Fruit fly (Drosophila melanogaster) whole organism, embryonic: ENCODE results near the gene CG11698.

Experiments used
- Bgb ChIP-seq: fragments of 200-800 bp; sonication (Bioruptor generic); IDR thresholded peaks from 2 replicates; pipeline ENCODE4 v1.3.6; 2022; ENCODE audit warnings: missing biosample characterization, missing genetic modification characterization; ENCODE audit not compliant: partially characterized antibody
- CG11456 ChIP-seq: fragments of 200-800 bp; sonication (Bioruptor generic); IDR thresholded peaks from 3 replicates; pipeline ENCODE4 v1.3.6; 2022; ENCODE audit warnings: missing biosample characterization, missing genetic modification characterization
- CG11723 ChIP-seq: fragments of 200-800 bp; sonication (Bioruptor generic); optimal IDR thresholded peaks from 2 replicates; lab custom pipeline; 2017; ENCODE audit warnings: missing biosample characterization, mild to moderate bottlenecking, missing genetic modification characterization
- CG13287 ChIP-seq: fragments of 200-800 bp; sonication (Bioruptor generic); IDR thresholded peaks from 2 replicates; pipeline ENCODE4 v1.3.6; 2022; ENCODE audit warnings: missing biosample characterization, missing genetic modification characterization; ENCODE audit not compliant: partially characterized antibody
- CG14050 ChIP-seq: fragments of 200-800 bp; sonication (Bioruptor generic); IDR thresholded peaks from 3 replicates; pipeline ENCODE4 v1.3.6; 2022; ENCODE audit warnings: missing biosample characterization, missing genetic modification characterization
- CG14667 ChIP-seq: fragments of 200-800 bp; sonication (Bioruptor generic); IDR thresholded peaks from 2 replicates; pipeline ENCODE4 v1.3.6; 2022; ENCODE audit warnings: missing biosample characterization, missing genetic modification characterization
- CG15269 ChIP-seq: fragments of 200-800 bp; sonication (Bioruptor generic); optimal IDR thresholded peaks from 2 replicates; lab custom pipeline; 2018; ENCODE audit warnings: missing biosample characterization, mild to moderate bottlenecking, missing genetic modification characterization, moderate library complexity
- CG15479 ChIP-seq: fragments of 200-800 bp; sonication (Bioruptor generic); optimal IDR thresholded peaks from 3 replicates; lab custom pipeline; 2019; ENCODE audit warnings: missing biosample characterization, mild to moderate bottlenecking, missing genetic modification characterization, moderate library complexity
- CG1647 ChIP-seq: fragments of 200-800 bp; sonication (Bioruptor generic); optimal IDR thresholded peaks from 3 replicates; lab custom pipeline; 2016; ENCODE audit warnings: missing biosample characterization, missing genetic modification characterization
- CG17361 ChIP-seq: fragments of 200-800 bp; sonication (Bioruptor generic); IDR thresholded peaks from 3 replicates; pipeline ENCODE4 v1.3.6; 2022; ENCODE audit warnings: missing biosample characterization, missing genetic modification characterization
- CG18476 ChIP-seq: fragments of 200-800 bp; sonication (Bioruptor generic); optimal IDR thresholded peaks from 2 replicates; lab custom pipeline; 2016; ENCODE audit warnings: missing biosample characterization, mild to moderate bottlenecking, missing genetic modification characterization
- CG2120 ChIP-seq: fragments of 200-800 bp; sonication (Bioruptor generic); optimal IDR thresholded peaks from 3 replicates; lab custom pipeline; 2016; ENCODE audit warnings: missing biosample characterization, missing genetic modification characterization
- CG2875 ChIP-seq: fragments of 200-800 bp; sonication (Bioruptor generic); optimal IDR thresholded peaks from 2 replicates; lab custom pipeline; 2017; ENCODE audit warnings: missing biosample characterization, mild to moderate bottlenecking, missing genetic modification characterization, missing genetic modification reagents
- CG3407 ChIP-seq: fragments of 200-800 bp; sonication (Bioruptor generic); optimal IDR thresholded peaks from 2 replicates; lab custom pipeline; 2018; ENCODE audit warnings: missing biosample characterization, mild to moderate bottlenecking, missing genetic modification characterization
- CG43689 ChIP-seq: fragments of 200-800 bp; sonication (Bioruptor generic); IDR thresholded peaks from 2 replicates; pipeline ENCODE4 v1.3.6; 2022; ENCODE audit warnings: missing biosample characterization, missing genetic modification characterization
- CG6254 ChIP-seq: fragments of 200-800 bp; sonication (Bioruptor generic); optimal IDR thresholded peaks from 3 replicates; lab custom pipeline; 2017; ENCODE audit warnings: mild to moderate bottlenecking, missing biosample characterization, missing genetic modification reagents, missing genetic modification characterization
- CG6689 ChIP-seq: fragments of 200-800 bp; sonication (Bioruptor generic); IDR thresholded peaks from 2 replicates; pipeline ENCODE4 v1.3.6; 2022; ENCODE audit warnings: missing biosample characterization, missing genetic modification characterization
- CG8290 ChIP-seq, 3 experiments: fragments of 200-800 bp; sonication (Bioruptor generic); optimal IDR thresholded peaks; 2 replicates each; lab custom pipeline; 2016 to 2019; ENCODE audit warnings: missing biosample characterization in 3 of 3, missing genetic modification characterization in 3 of 3, mild to moderate bottlenecking in 2 of 3, moderate library complexity in 1 of 3
- CG9932 ChIP-seq: fragments of 200-800 bp; sonication (Bioruptor generic); IDR thresholded peaks from 2 replicates; pipeline ENCODE4 v1.3.6; 2022; ENCODE audit warnings: missing biosample characterization, missing genetic modification characterization
- Chrac-16 ChIP-seq: fragments of 200-800 bp; sonication (Bioruptor generic); optimal IDR thresholded peaks from 3 replicates; lab custom pipeline; 2016; ENCODE audit warnings: missing biosample characterization, missing genetic modification characterization
- D ChIP-seq, 2 experiments: fragments of 200-800 bp in 1 of 2; fragments of >200 bp in 1 of 2; sonication (Bioruptor generic) in 1 of 2; optimal IDR thresholded peaks; 2 replicates in 1 of 2; 3 replicates in 1 of 2; lab custom pipeline; 2017; ENCODE audit warnings: mild to moderate bottlenecking in 1 of 2, missing biosample characterization in 1 of 2, missing genetic modification characterization in 1 of 2, missing genetic modification reagents in 1 of 2
- Eip74EF ChIP-seq, 2 experiments: fragments of 200-800 bp in 1 of 2; fragments of >200 bp in 1 of 2; sonication (Bioruptor generic) in 1 of 2; optimal IDR thresholded peaks; 2 replicates each; lab custom pipeline; 2017 to 2019; ENCODE audit warnings: missing biosample characterization in 2 of 2, missing genetic modification characterization in 2 of 2, mild to moderate bottlenecking in 1 of 2, moderate library complexity in 1 of 2
- Ets65A ChIP-seq: fragments of 200-800 bp; sonication (Bioruptor generic); peaks from one replicate; lab custom pipeline; 2016; ENCODE audit warnings: missing biosample characterization, missing genetic modification characterization
- Gsc ChIP-seq: fragments of 200-800 bp; sonication (Bioruptor generic); IDR thresholded peaks from 2 replicates; pipeline ENCODE4 v1.3.6; 2022; ENCODE audit warnings: missing biosample characterization, missing genetic modification characterization
- H15 ChIP-seq: fragments of 200-800 bp; sonication (Bioruptor generic); IDR thresholded peaks from 3 replicates; pipeline ENCODE4 v1.3.6; 2022; ENCODE audit warnings: missing biosample characterization, missing genetic modification characterization
- HLHmδ ChIP-seq: fragments of 200-800 bp; sonication (Bioruptor generic); optimal IDR thresholded peaks from 2 replicates; lab custom pipeline; 2018; ENCODE audit warnings: missing biosample characterization, mild to moderate bottlenecking, missing genetic modification characterization, moderate library complexity
- Jarid2 ChIP-seq: fragments of 200-800 bp; sonication (Bioruptor generic); optimal IDR thresholded peaks from 3 replicates; lab custom pipeline; 2017; ENCODE audit warnings: mild to moderate bottlenecking, missing biosample characterization, missing genetic modification reagents, missing genetic modification characterization
- Neu2 ChIP-seq: fragments of 200-800 bp; sonication (Bioruptor generic); optimal IDR thresholded peaks from 3 replicates; lab custom pipeline; 2016; ENCODE audit warnings: missing biosample characterization, missing genetic modification characterization, borderline replicate concordance
- Nf-YC ChIP-seq: fragments of 200-800 bp; optimal IDR thresholded peaks from 3 replicates; lab custom pipeline; 2019; ENCODE audit warnings: missing biosample characterization, mild to moderate bottlenecking, missing genetic modification characterization, moderate library complexity
- Oli ChIP-seq: fragments of 200-800 bp; sonication (Bioruptor generic); optimal IDR thresholded peaks from 2 replicates; lab custom pipeline; 2018; ENCODE audit warnings: missing biosample characterization, mild to moderate bottlenecking, missing genetic modification characterization, moderate library complexity
- Sox102F ChIP-seq: fragments of 200-800 bp; sonication (Bioruptor generic); optimal IDR thresholded peaks from 2 replicates; lab custom pipeline; 2018; ENCODE audit warnings: missing biosample characterization, mild to moderate bottlenecking, missing genetic modification characterization, moderate library complexity
- YL-1 ChIP-seq: fragments of 200-800 bp; sonication (Bioruptor generic); optimal IDR thresholded peaks from 3 replicates; lab custom pipeline; 2017; ENCODE audit warnings: missing biosample characterization, mild to moderate bottlenecking, missing genetic modification characterization
- cato ChIP-seq: fragments of 200-800 bp; sonication (Bioruptor generic); optimal IDR thresholded peaks from 2 replicates; lab custom pipeline; 2016; ENCODE audit warnings: missing biosample characterization, missing genetic modification characterization, borderline replicate concordance
- chm ChIP-seq: fragments of 200-800 bp; sonication (Bioruptor generic); IDR thresholded peaks from 2 replicates; pipeline ENCODE4 v1.3.6; 2022; ENCODE audit warnings: missing biosample characterization, missing genetic modification characterization
- crol ChIP-seq: fragments of 200-800 bp; sonication (Bioruptor generic); IDR thresholded peaks from 2 replicates; pipeline ENCODE4 v1.3.6; 2022; ENCODE audit warnings: missing biosample characterization, missing genetic modification characterization
- ewg ChIP-seq: fragments of 200-800 bp; sonication (Bioruptor generic); optimal IDR thresholded peaks from 3 replicates; lab custom pipeline; 2017; ENCODE audit warnings: mild to moderate bottlenecking, missing biosample characterization, missing genetic modification reagents, missing genetic modification characterization
- gce ChIP-seq: fragments of 200-800 bp; sonication (Bioruptor generic); IDR thresholded peaks from 3 replicates; pipeline ENCODE4 v1.3.6; 2022; ENCODE audit warnings: missing biosample characterization, missing genetic modification characterization
- gcm ChIP-seq: fragments of 200-800 bp; sonication (Bioruptor generic); optimal IDR thresholded peaks from 2 replicates; lab custom pipeline; 2019; ENCODE audit warnings: missing biosample characterization, mild to moderate bottlenecking, missing genetic modification characterization, moderate library complexity
- ham ChIP-seq: fragments of 200-800 bp; sonication (Bioruptor generic); IDR thresholded peaks from 2 replicates; pipeline ENCODE4 v1.3.6; 2022; ENCODE audit warnings: missing biosample characterization, missing genetic modification characterization
- hb ChIP-seq: fragments of 200-800 bp; sonication (Bioruptor generic); IDR thresholded peaks from 3 replicates; pipeline ENCODE4 v1.3.6; 2022; ENCODE audit warnings: missing biosample characterization, missing genetic modification characterization; ENCODE audit not compliant: partially characterized antibody
- ken ChIP-seq: fragments of 200-800 bp; sonication (Bioruptor generic); IDR thresholded peaks from 3 replicates; pipeline ENCODE4 v1.3.6; 2022; ENCODE audit warnings: missing biosample characterization, missing genetic modification characterization
- lmd ChIP-seq: fragments of 200-800 bp; sonication (Bioruptor generic); IDR thresholded peaks from 2 replicates; pipeline ENCODE4 v1.3.6; 2022; ENCODE audit warnings: missing biosample characterization, missing genetic modification characterization
- oc ChIP-seq: fragments of 200-800 bp; sonication (Bioruptor generic); optimal IDR thresholded peaks from 2 replicates; lab custom pipeline; 2018; ENCODE audit warnings: missing biosample characterization, mild to moderate bottlenecking, missing genetic modification characterization, moderate library complexity
- sens-2 ChIP-seq: fragments of 200-800 bp; sonication (Bioruptor generic); IDR thresholded peaks from 2 replicates; pipeline ENCODE4 v1.3.6; 2022; ENCODE audit warnings: missing biosample characterization, missing genetic modification characterization
- tll ChIP-seq, 2 experiments: fragments of 200-800 bp in 1 of 2; fragments of >200 bp in 1 of 2; sonication (Bioruptor generic) in 1 of 2; optimal IDR thresholded peaks; 2 replicates each; lab custom pipeline; 2017 to 2019; ENCODE audit warnings: missing biosample characterization in 2 of 2, missing genetic modification characterization in 2 of 2, mild to moderate bottlenecking in 1 of 2, moderate library complexity in 1 of 2
- zfh1 ChIP-seq: fragments of 200-800 bp; sonication (Bioruptor generic); IDR thresholded peaks from 3 replicates; pipeline ENCODE4 v1.3.6; 2022; ENCODE audit warnings: missing biosample characterization, missing genetic modification characterization

Gene CG11698

dm6 chr3R:8275031-8275430 lies 37.0 kb upstream of the CG11698 start (continued):
- no peak for TF ChIP-seq Eip74EF (GFP tag; optimal IDR thresholded peaks at IDR 0.05; lab: Kevin White, UChicago)
- peak; percentile 32 for TF ChIP-seq CG15479 (GFP tag; lab: Kevin White, UChicago)
- TF ChIP-seq ham (GFP tag; lab: Robert Waterston, UW) = no peak
- TF ChIP-seq CG11723 (GFP tag; lab: Kevin White, UChicago) = no peak
- peak in 1 of 2 experiments; percentile 10 for TF ChIP-seq tll (GFP tag; optimal IDR thresholded peaks at IDR 0.05; lab: Kevin White, UChicago)
- TF ChIP-seq CG14667 (GFP tag; lab: Robert Waterston, UW) = no peak

dm6 chr3R:8277494-8278293 lies 34.3 kb upstream of the CG11698 start, which contains the start of gene ato:
Gene ato, plus strand, starts transcription at chr3R:8278052.
- TF ChIP-seq CG43689 (no peak), CG3407 (no peak), Nf-YC (peak; percentile 94), lmd (GFP tag; lab: Robert Waterston, UW) (no peak), CG18476 (GFP tag; lab: Kevin White, UChicago) (no peak), ken (GFP tag; lab: Robert Waterston, UW) (no peak), D (optimal IDR thresholded peaks at IDR 0.05; lab: Kevin White, UChicago) (no peak), D (GFP tag; optimal IDR thresholded peaks at IDR 0.05; lab: Kevin White, UChicago) (no peak), crol (GFP tag; lab: Robert Waterston, UW) (peak; percentile 80), zfh1 (no peak), Chrac-16 (GFP tag; lab: Kevin White, UChicago) (no peak), Gsc (GFP tag; lab: Robert Waterston, UW) (no peak), CG6689 (GFP tag; lab: Robert Waterston, UW) (no peak), Bgb (no peak), CG17361 (GFP tag; lab: Robert Waterston, UW) (no peak), sens-2 (GFP tag; lab: Robert Waterston, UW) (no peak), ewg (GFP tag; lab: Kevin White, UChicago) (no peak), tll (GFP tag; optimal IDR thresholded peaks at IDR 0.05; lab: Kevin White, UChicago) (peak in 1 of 2 experiments; percentile 56), Neu2 (peak; percentile 41), CG2875 (no peak), Jarid2 (peak; percentile 57), hb (GFP tag; lab: Robert Waterston, UW) (no peak), CG9932 (GFP tag; lab: Robert Waterston, UW) (no peak), Ets65A (GFP tag; lab: Kevin White, UChicago) (peak; percentile 15), Oli (tag; lab: Kevin White, UChicago) (no peak), gcm (no peak), CG13287 (no peak), CG14050 (GFP tag; lab: Robert Waterston, UW) (no peak), CG11456 (GFP tag; lab: Robert Waterston, UW) (no peak), CG6254 (no peak), cato (GFP tag; lab: Kevin White, UChicago) (no peak), chm (no peak), HLHmδ (GFP tag; lab: Kevin White, UChicago) (peak; percentile 95), CG8290 (GFP tag; optimal IDR thresholded peaks at IDR 0.05; lab: Kevin White, UChicago) (no peak), CG8290 (tag; optimal IDR thresholded peaks at IDR 0.05; lab: Kevin White, UChicago) (no peak), CG2120 (GFP tag; lab: Kevin White, UChicago) (no peak), H15 (GFP tag; lab: Robert Waterston, UW) (no peak), YL-1 (no peak), gce (GFP tag; lab: Robert Waterston, UW) (no peak), oc (tag; lab: Kevin White, UChicago) (no peak), CG1647 (GFP tag; lab: Kevin White, UChicago) (no peak), CG15269 (tag; lab: Kevin White, UChicago) (no peak), Sox102F (GFP tag; lab: Kevin White, UChicago) (no peak)
